Worm (Caenorhabditis elegans): ENCODE results near the gene srz-16.

srz-16 gene

ce11 chrV:20163105-20163449, 23.4 kb downstream of the srz-16 start:
- TF ChIP-seq pes-1 (GFP tag; IDR thresholded peaks at IDR 0.05), result no peak
- no peak for TF ChIP-seq tbx-11 (GFP tag; IDR thresholded peaks at IDR 0.05)
- TF ChIP-seq ama-1 (optimal IDR thresholded peaks at IDR 0.05), result no peak
- TF ChIP-seq F13C5.2 (tag; optimal IDR thresholded peaks at IDR 0.05), result no peak
- no peak for TF ChIP-seq tbx-37 (GFP tag; conservative IDR thresholded peaks at IDR 0.05)
- no peak for TF ChIP-seq aly-1 (tag; optimal IDR thresholded peaks at IDR 0.05)
- TF ChIP-seq hmbx-1 (tag; optimal IDR thresholded peaks at IDR 0.05), result no peak
- no peak for TF ChIP-seq sea-1 (GFP tag; conservative IDR thresholded peaks at IDR 0.05)
- TF ChIP-seq B0310.2 (tag; optimal IDR thresholded peaks at IDR 0.05), result no peak
- no peak for TF ChIP-seq hnd-1 (tag; optimal IDR thresholded peaks at IDR 0.05)
- no peak for TF ChIP-seq flt-1 (GFP tag; IDR thresholded peaks at IDR 0.05)
- TF ChIP-seq hmg-4 (GFP tag; optimal IDR thresholded peaks at IDR 0.05), result no peak
- no peak for TF ChIP-seq scrt-1 (GFP tag; IDR thresholded peaks at IDR 0.05)
- no peak for TF ChIP-seq tra-4 (tag; optimal IDR thresholded peaks at IDR 0.05)

DNA sequence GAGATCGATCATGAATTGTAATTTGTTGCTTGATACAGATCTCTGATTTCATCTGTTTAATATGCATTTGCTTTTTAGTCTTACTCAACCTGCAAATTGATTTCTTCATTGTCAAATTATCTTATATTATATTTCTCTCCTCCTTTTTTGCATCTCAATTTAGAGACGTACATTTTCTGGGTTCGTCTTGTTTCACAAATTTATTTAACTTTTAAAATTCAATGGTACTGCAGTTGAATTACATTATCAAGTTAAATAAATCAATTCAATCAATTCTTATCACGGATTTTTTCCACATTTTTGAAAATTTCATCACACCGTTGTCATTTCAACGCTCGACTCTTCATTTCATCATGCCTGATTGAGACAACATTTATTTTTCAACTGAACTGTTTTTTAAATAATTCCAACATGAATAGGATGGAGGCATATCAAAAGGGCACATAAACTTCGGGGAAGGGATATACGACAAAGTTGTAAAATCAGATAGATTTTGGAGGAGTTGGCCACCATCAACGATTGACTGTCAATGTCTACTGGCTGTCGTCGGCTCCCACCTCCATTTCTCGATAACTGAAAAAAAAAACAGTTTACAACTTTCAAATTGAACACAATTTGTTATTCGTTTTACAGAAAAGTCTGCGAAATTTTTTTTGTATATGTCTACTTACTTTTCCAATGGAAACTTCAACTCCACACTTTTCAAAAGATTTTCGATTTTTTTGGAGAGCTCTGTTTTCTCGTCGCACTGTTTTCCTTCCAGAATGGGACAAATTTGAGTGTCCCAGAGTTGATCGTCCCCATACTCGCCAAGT, 24.0 kb downstream of the srz-16 start:
- TF ChIP-seq tbx-37 (GFP tag; conservative IDR thresholded peaks at IDR 0.05) (no peak), ama-1 (optimal IDR thresholded peaks at IDR 0.05) (no peak), hmg-4 (GFP tag; optimal IDR thresholded peaks at IDR 0.05) (no peak), tra-4 (tag; optimal IDR thresholded peaks at IDR 0.05) (no peak), hnd-1 (tag; optimal IDR thresholded peaks at IDR 0.05) (no peak), hmbx-1 (tag; optimal IDR thresholded peaks at IDR 0.05) (no peak), tbx-11 (GFP tag; IDR thresholded peaks at IDR 0.05) (no peak), flt-1 (GFP tag; IDR thresholded peaks at IDR 0.05) (no peak), aly-1 (tag; optimal IDR thresholded peaks at IDR 0.05) (no peak), sea-1 (GFP tag; conservative IDR thresholded peaks at IDR 0.05) (no peak), ets-7 (tag; optimal IDR thresholded peaks at IDR 0.05) (no peak), ceh-36 (tag; optimal IDR thresholded peaks at IDR 0.05) (no peak), pes-1 (GFP tag; IDR thresholded peaks at IDR 0.05) (no peak), ceh-13 (GFP tag; optimal IDR thresholded peaks at IDR 0.05) (no peak), F13C5.2 (tag; optimal IDR thresholded peaks at IDR 0.05) (no peak), B0310.2 (tag; optimal IDR thresholded peaks at IDR 0.05) (no peak), scrt-1 (GFP tag; IDR thresholded peaks at IDR 0.05) (no peak)

- no peak for TF ChIP-seq flt-1 (GFP tag; IDR thresholded peaks at IDR 0.05)
- no peak for TF ChIP-seq ets-7 (tag; optimal IDR thresholded peaks at IDR 0.05)
- no peak for TF ChIP-seq tra-4 (tag; optimal IDR thresholded peaks at IDR 0.05)
- TF ChIP-seq ceh-13 (GFP tag; optimal IDR thresholded peaks at IDR 0.05), result no peak
- no peak for TF ChIP-seq scrt-1 (GFP tag; IDR thresholded peaks at IDR 0.05)
- TF ChIP-seq pes-1 (GFP tag; IDR thresholded peaks at IDR 0.05), result no peak
- no peak for TF ChIP-seq hmg-4 (GFP tag; optimal IDR thresholded peaks at IDR 0.05)
- no peak for TF ChIP-seq ceh-36 (tag; optimal IDR thresholded peaks at IDR 0.05)
- TF ChIP-seq B0310.2 (tag; optimal IDR thresholded peaks at IDR 0.05), result no peak
- no peak for TF ChIP-seq tbx-11 (GFP tag; IDR thresholded peaks at IDR 0.05)
- TF ChIP-seq sea-1 (GFP tag; conservative IDR thresholded peaks at IDR 0.05), result no peak
- TF ChIP-seq hmbx-1 (tag; optimal IDR thresholded peaks at IDR 0.05), result no peak
- TF ChIP-seq aly-1 (tag; optimal IDR thresholded peaks at IDR 0.05), result no peak
Measured at ce11 chrV:20161781-20162289, 24.6 kb downstream of the srz-16 start.

- no peak for TF ChIP-seq ama-1 (optimal IDR thresholded peaks at IDR 0.05)
- no peak for TF ChIP-seq ceh-13 (GFP tag; optimal IDR thresholded peaks at IDR 0.05)
Measured at ce11 chrV:20158223-20158622, 28.3 kb downstream of the srz-16 start, which contains the start of gene F19B2.6. Gene F19B2.6, plus strand, starts transcription at chrV:20158523.

ce11 chrV:20151855-20152254, 34.6 kb downstream of the srz-16 start:
- TF ChIP-seq pes-1 (GFP tag; IDR thresholded peaks at IDR 0.05) (no peak), aly-1 (tag; optimal IDR thresholded peaks at IDR 0.05) (no peak), scrt-1 (GFP tag; IDR thresholded peaks at IDR 0.05) (no peak), F13C5.2 (tag; optimal IDR thresholded peaks at IDR 0.05) (no peak), flt-1 (GFP tag; IDR thresholded peaks at IDR 0.05) (no peak), ama-1 (optimal IDR thresholded peaks at IDR 0.05) (no peak), tbx-37 (GFP tag; conservative IDR thresholded peaks at IDR 0.05) (no peak), tbx-11 (GFP tag; IDR thresholded peaks at IDR 0.05) (no peak), hmg-4 (GFP tag; optimal IDR thresholded peaks at IDR 0.05) (no peak), sea-1 (GFP tag; conservative IDR thresholded peaks at IDR 0.05) (no peak), hmbx-1 (tag; optimal IDR thresholded peaks at IDR 0.05) (no peak), ets-7 (tag; optimal IDR thresholded peaks at IDR 0.05) (no peak)

- TF ChIP-seq ceh-36 (tag; optimal IDR thresholded peaks at IDR 0.05) (no peak), tra-4 (tag; optimal IDR thresholded peaks at IDR 0.05) (no peak), hmg-4 (GFP tag; optimal IDR thresholded peaks at IDR 0.05) (no peak), scrt-1 (GFP tag; IDR thresholded peaks at IDR 0.05) (no peak), aly-1 (tag; optimal IDR thresholded peaks at IDR 0.05) (no peak), sea-1 (GFP tag; conservative IDR thresholded peaks at IDR 0.05) (no peak), ets-7 (tag; optimal IDR thresholded peaks at IDR 0.05) (no peak), tbx-11 (GFP tag; IDR thresholded peaks at IDR 0.05) (no peak), ama-1 (optimal IDR thresholded peaks at IDR 0.05) (no peak), hmbx-1 (tag; optimal IDR thresholded peaks at IDR 0.05) (no peak), flt-1 (GFP tag; IDR thresholded peaks at IDR 0.05) (no peak)
Measured at ce11 chrV:20151432-20151831, 35.0 kb downstream of the srz-16 start, which contains the start of gene F19B2.7. Gene F19B2.7, plus strand, starts transcription at chrV:20151732.

DNA sequence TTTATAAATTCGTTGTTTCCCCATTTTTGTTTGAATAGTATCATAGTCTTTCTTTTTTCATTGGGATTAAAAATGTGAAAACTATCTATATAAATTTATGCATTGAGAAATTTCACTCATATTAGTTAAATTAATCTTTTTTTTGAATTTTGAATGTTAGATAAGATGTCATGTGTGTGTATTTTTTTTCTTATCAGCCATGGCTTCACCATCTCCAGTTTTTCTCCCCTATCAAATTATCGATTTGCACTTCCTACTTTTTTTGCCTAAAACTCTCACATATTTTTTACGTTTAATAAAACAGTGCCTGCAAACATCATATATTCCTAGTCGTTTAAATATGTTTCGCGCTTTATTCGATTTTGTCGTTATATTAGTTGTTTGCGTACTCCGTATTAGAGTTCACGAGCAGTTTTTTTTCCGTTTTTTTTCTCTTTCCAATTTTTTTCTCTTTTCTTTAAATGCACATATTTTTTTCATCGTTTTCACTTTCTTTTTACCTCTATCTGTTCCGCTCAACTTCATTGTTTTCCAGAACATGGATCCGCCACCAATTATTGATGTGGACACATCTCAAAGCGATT, 38.7 kb downstream of the srz-16 start, which contains the start of gene Y113G7A.13:
TSS of gene Y113G7A.13 (plus strand) at position 534 of the 584 bp plus-strand sequence.
- TF ChIP-seq tbx-11 (GFP tag; IDR thresholded peaks at IDR 0.05) (no peak), scrt-1 (GFP tag; IDR thresholded peaks at IDR 0.05) (no peak), hnd-1 (tag; optimal IDR thresholded peaks at IDR 0.05) (no peak), hmg-4 (GFP tag; optimal IDR thresholded peaks at IDR 0.05) (no peak), ceh-13 (GFP tag; optimal IDR thresholded peaks at IDR 0.05) (no peak), sea-1 (GFP tag; conservative IDR thresholded peaks at IDR 0.05) (no peak), hmbx-1 (tag; optimal IDR thresholded peaks at IDR 0.05) (no peak), pes-1 (GFP tag; IDR thresholded peaks at IDR 0.05) (no peak), F13C5.2 (tag; optimal IDR thresholded peaks at IDR 0.05) (no peak), ama-1 (optimal IDR thresholded peaks at IDR 0.05) (no peak), tra-4 (tag; optimal IDR thresholded peaks at IDR 0.05) (no peak), B0310.2 (tag; optimal IDR thresholded peaks at IDR 0.05) (no peak), tbx-37 (GFP tag; conservative IDR thresholded peaks at IDR 0.05) (no peak), ets-7 (tag; optimal IDR thresholded peaks at IDR 0.05) (no peak), ceh-36 (tag; optimal IDR thresholded peaks at IDR 0.05) (no peak), aly-1 (tag; optimal IDR thresholded peaks at IDR 0.05) (no peak), flt-1 (GFP tag; IDR thresholded peaks at IDR 0.05) (no peak)

Measured in whole organism, early embryonic.